Worm (Caenorhabditis elegans): ENCODE measurements around the gene C07A12.2.
A peak's percentile ranks its signal among the peaks of the same experiment; 100 is the strongest.

C07A12.2 gene

DNA sequence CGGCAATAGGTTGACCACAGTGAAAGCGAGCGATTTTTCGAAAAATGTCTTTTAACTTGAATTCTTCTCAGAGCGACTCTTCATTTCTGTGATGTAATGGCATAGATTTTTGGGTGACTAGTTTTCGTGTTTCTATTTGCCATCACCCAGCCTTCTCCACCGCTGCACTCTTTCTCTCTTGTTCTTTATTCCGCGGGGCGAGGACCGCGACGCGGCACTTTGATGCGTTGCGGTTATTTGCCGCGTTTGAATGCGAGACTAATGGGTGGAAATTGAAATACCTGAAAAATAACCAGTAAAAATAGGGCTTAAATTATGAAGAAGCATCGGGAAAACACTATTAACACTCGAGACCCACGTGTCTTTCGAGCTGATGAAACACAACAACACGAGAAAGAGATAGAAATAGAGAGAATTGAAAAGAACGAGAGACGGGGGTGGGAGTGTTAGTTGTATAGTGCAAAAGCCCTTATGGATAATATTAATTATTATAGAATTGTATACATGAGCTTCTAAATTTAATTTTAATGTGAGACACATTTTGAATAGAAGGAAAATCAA lies 40.5 kb upstream of the C07A12.2 start, which contains the start of gene dgk-2 (continued):
- TF ChIP-seq snpc-4 (tag; optimal IDR thresholded peaks at IDR 0.05) (no peak), daf-19 (GFP tag; conservative IDR thresholded peaks at IDR 0.05) (0 out of 2 replicates have a peak, but pooled peaks have one; percentile 20), Y75B8A.6 (GFP tag; IDR thresholded peaks at IDR 0.05) (no peak), hlh-30 (tag; optimal IDR thresholded peaks at IDR 0.05; ENCODE audit: insufficient read depth) (peak; percentile 80), attf-4 (tag; optimal IDR thresholded peaks at IDR 0.05) (no peak), dve-1 (tag; optimal IDR thresholded peaks at IDR 0.05; ENCODE audit: insufficient read depth) (no peak), F37D6.2 (tag; optimal IDR thresholded peaks at IDR 0.05) (no peak), lim-7 (GFP tag; IDR thresholded peaks at IDR 0.05) (no peak), nhr-48 (tag; optimal IDR thresholded peaks at IDR 0.05) (no peak), T26A8.4 (GFP tag; IDR thresholded peaks at IDR 0.05) (no peak), lin-13 (GFP tag; optimal IDR thresholded peaks at IDR 0.05) (no peak), nhr-111 (GFP tag; optimal IDR thresholded peaks at IDR 0.05) (no peak), R02D3.7 (tag; optimal IDR thresholded peaks at IDR 0.05) (no peak), ama-1 (optimal IDR thresholded peaks at IDR 0.05) (no peak), F49E8.2 (tag; optimal IDR thresholded peaks at IDR 0.05; ENCODE audit: borderline replicate concordance) (no peak), zip-2 (tag; optimal IDR thresholded peaks at IDR 0.05) (no peak), F26F4.8 (GFP tag; conservative IDR thresholded peaks at IDR 0.05) (no peak), dmd-8 (GFP tag; IDR thresholded peaks at IDR 0.05) (no peak), mes-2 (tag; optimal IDR thresholded peaks at IDR 0.05; ENCODE audit: poor library complexity, severe bottlenecking) (no peak), madf-9 (GFP tag; conservative IDR thresholded peaks at IDR 0.05) (no peak), unc-39 (tag; optimal IDR thresholded peaks at IDR 0.05) (no peak), nhr-11 (tag; optimal IDR thresholded peaks at IDR 0.05) (no peak), nhr-28 (tag; optimal IDR thresholded peaks at IDR 0.05) (peak; percentile 22), lir-3 (tag; optimal IDR thresholded peaks at IDR 0.05) (no peak), ctbp-1 (GFP tag; IDR thresholded peaks at IDR 0.05) (no peak), ZK337.2 (GFP tag; IDR thresholded peaks at IDR 0.05) (no peak), gei-8 (GFP tag; optimal IDR thresholded peaks at IDR 0.05) (no peak), lin-29 (GFP tag; IDR thresholded peaks at IDR 0.05) (no peak), ces-1 (GFP tag; optimal IDR thresholded peaks at IDR 0.05) (no peak), tag-97 (GFP tag; IDR thresholded peaks at IDR 0.05) (no peak), ceh-28 (tag; optimal IDR thresholded peaks at IDR 0.05) (no peak), lsy-2 (tag; optimal IDR thresholded peaks at IDR 0.05) (no peak), ceh-32 (tag; optimal IDR thresholded peaks at IDR 0.05; ENCODE audit: poor library complexity) (no peak), mdt-29 (GFP tag; IDR thresholded peaks at IDR 0.05) (no peak), zfp-3 (GFP tag; conservative IDR thresholded peaks at IDR 0.05) (no peak), cey-2 (tag; optimal IDR thresholded peaks at IDR 0.05; ENCODE audit: borderline replicate concordance, insufficient read depth) (no peak), mxl-3 (GFP tag; optimal IDR thresholded peaks at IDR 0.05) (peak; percentile 88), mxl-2 (GFP tag; conservative IDR thresholded peaks at IDR 0.05) (no peak), unc-62 (GFP tag; optimal IDR thresholded peaks at IDR 0.05 in 1 of 2) (peak in 1 of 2 experiments; percentile 93), unc-62 (tag; optimal IDR thresholded peaks at IDR 0.05) (no peak), ztf-11 (tag; optimal IDR thresholded peaks at IDR 0.05) (no peak), daf-16 (GFP tag; optimal IDR thresholded peaks at IDR 0.05) (no peak), daf-16 (tag; optimal IDR thresholded peaks at IDR 0.05) (peak; percentile 52), vab-7 (GFP tag; IDR thresholded peaks at IDR 0.05) (no peak), ceh-20 (GFP tag; IDR thresholded peaks at IDR 0.05) (no peak), nhr-237 (tag; optimal IDR thresholded peaks at IDR 0.05) (no peak), sdz-12 (GFP tag; optimal IDR thresholded peaks at IDR 0.05) (no peak), nhr-6 (tag; optimal IDR thresholded peaks at IDR 0.05) (no peak)
